Fruit fly (Drosophila melanogaster): Measurements from ENCODE around the gene CG42450.

Gene CG42450

DNA sequence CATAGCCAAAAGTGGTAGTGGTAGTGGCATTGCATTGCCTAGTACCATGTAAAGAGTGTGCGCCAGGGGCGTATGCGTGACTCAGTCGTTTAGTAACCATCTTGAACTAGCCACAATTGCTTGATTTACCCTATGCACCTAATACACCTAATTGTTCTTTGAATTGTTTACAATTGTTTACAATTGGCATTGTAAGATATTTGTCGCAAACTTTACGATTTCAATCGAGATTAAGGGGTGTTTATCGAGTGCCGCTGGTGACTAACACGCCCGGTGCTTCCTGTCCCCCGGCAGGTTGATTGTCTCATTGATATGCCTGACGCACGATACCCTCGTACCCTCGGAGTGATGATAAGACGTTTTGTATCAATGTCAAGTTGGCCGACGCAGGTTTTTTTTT is 23.9 kb downstream of the CG42450 start (continued):
- TF ChIP-seq CG1832 (GFP tag; optimal IDR thresholded peaks at IDR 0.05) (no peak), rib (GFP tag; IDR thresholded peaks at IDR 0.05) (no peak), onecut (GFP tag; IDR thresholded peaks at IDR 0.05) (no peak), Ssrp (tag; optimal IDR thresholded peaks at IDR 0.05) (peak; percentile 41), NC2α (GFP tag; optimal IDR thresholded peaks at IDR 0.05) (no peak), hbn (GFP tag; IDR thresholded peaks at IDR 0.05; ENCODE audit: partially characterized antibody) (no peak), CG15479 (GFP tag; optimal IDR thresholded peaks at IDR 0.05) (no peak), NFAT (GFP tag; IDR thresholded peaks at IDR 0.05) (no peak), CG10959 (GFP tag; IDR thresholded peaks at IDR 0.05) (no peak), HHEX (GFP tag; optimal IDR thresholded peaks at IDR 0.05) (no peak), org-1 (GFP tag; optimal IDR thresholded peaks at IDR 0.05) (peak; percentile 2), CG17912 (GFP tag; optimal IDR thresholded peaks at IDR 0.05) (no peak), grn (GFP tag; optimal IDR thresholded peaks at IDR 0.05) (peak; percentile 62), CG11093 (GFP tag; IDR thresholded peaks at IDR 0.05) (peak; percentile 60; the same call in 1 of the 3 replicates), CG17802 (tag; optimal IDR thresholded peaks at IDR 0.05) (no peak), ssp (GFP tag; IDR thresholded peaks at IDR 0.05) (0 out of 2 replicates have a peak, but pooled peaks have one; percentile 38), chif (GFP tag; optimal IDR thresholded peaks at IDR 0.05) (peak; percentile 21 to 31), E2f1 (GFP tag; IDR thresholded peaks at IDR 0.05) (peak; percentile 59), ase (GFP tag; IDR thresholded peaks at IDR 0.05) (no peak), ranshi (GFP tag; IDR thresholded peaks at IDR 0.05) (no peak), pzg (GFP tag; optimal IDR thresholded peaks at IDR 0.05) (no peak), HLH54F (GFP tag; optimal IDR thresholded peaks at IDR 0.05) (no peak), z (GFP tag; IDR thresholded peaks at IDR 0.05) (no peak), Adf1 (GFP tag; IDR thresholded peaks at IDR 0.05) (no peak), HmgZ (tag; optimal IDR thresholded peaks at IDR 0.05) (peak; percentile 43), Bdp1 (GFP tag; optimal IDR thresholded peaks at IDR 0.05) (peak; percentile 17), CG32532 (GFP tag; IDR thresholded peaks at IDR 0.05) (peak; percentile 43; the same call in 1 of the 2 replicates), mld (GFP tag; IDR thresholded peaks at IDR 0.05; ENCODE audit: partially characterized antibody) (no peak), CG3407 (GFP tag; optimal IDR thresholded peaks at IDR 0.05) (peak; percentile 2), fu2 (GFP tag; optimal IDR thresholded peaks at IDR 0.05) (no peak), Max (GFP tag; optimal IDR thresholded peaks at IDR 0.05) (no peak), slbo (GFP tag; IDR thresholded peaks at IDR 0.05) (peak; percentile 51), cad (GFP tag; optimal IDR thresholded peaks at IDR 0.05) (no peak)

DNA sequence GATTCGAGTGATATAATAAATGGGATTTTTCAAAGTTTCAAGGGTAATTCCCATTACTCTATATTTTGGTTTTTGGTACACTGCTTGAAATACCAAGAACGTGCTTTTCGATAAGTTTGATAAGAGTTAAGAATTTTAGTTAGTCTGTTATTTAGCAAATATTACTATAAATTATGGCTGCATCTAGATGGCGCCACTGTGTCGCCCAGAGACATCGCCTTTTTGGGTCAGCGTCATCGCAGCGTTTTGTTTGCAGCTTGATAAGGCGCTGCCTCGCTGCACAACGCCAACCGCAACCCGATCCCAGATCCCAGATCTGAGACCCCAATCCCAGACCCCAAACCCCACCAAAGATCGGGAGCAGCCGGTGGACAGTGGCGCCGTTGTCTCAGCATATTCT is 25.4 kb downstream of the CG42450 start:
- TF ChIP-seq CTCF (GFP tag; optimal IDR thresholded peaks at IDR 0.05) (peak; percentile 87), CG13775 (GFP tag; optimal IDR thresholded peaks at IDR 0.05) (no peak), Med (GFP tag) (peak; percentile 57), btn (GFP tag; optimal IDR thresholded peaks at IDR 0.05) (no peak), CG2199 (GFP tag; IDR thresholded peaks at IDR 0.05) (0 out of 3 replicates have a peak, but pooled peaks have one; percentile 35), CG14667 (GFP tag; IDR thresholded peaks at IDR 0.05) (no peak)

DNA sequence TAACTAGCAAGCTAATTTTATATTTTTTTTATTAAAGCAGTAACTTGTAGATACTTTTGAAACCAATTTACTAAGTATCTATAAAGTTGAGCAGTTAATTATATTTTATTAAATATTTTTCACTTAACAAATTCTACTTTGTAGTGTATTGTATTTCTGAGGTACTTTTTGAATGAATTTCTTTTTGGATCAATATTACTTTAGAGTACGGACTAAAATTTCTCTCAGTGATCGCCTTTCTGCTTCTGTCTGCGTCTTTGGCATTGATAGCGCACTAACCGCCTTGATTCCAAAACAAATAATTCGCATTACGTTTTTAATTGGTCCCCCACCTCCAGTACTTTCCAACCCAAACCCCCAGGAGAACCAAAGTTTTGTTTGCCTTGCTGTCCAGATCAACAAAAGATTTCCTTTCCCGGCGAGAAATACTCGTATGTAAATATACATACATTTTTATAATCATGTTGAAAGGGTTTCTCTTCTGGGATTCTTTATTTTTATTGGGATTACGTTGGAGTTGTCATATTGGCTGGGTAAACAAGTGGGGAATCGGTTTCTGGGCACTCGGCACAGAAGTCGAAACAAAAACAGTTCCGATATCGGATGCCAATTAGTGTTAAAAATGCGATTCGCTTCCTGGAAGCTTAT is 26.0 kb downstream of the CG42450 start:
- peak; percentile 61 for TF ChIP-seq sens (GFP tag)
- TF ChIP-seq eyg (GFP tag; optimal IDR thresholded peaks at IDR 0.05), result no peak
- no peak for TF ChIP-seq tin (GFP tag; optimal IDR thresholded peaks at IDR 0.05)
- TF ChIP-seq CG1529 (GFP tag; optimal IDR thresholded peaks at IDR 0.05), result peak; percentile 2
- TF ChIP-seq CoRest (tag; optimal IDR thresholded peaks at IDR 0.05), result no peak
- no peak for TF ChIP-seq Xrp1 (GFP tag; IDR thresholded peaks at IDR 0.05)
- peak; percentile 47 for TF ChIP-seq Med (GFP tag)
- 0 out of 3 replicates have a peak, but pooled peaks have one; percentile 15 for TF ChIP-seq ci (GFP tag; IDR thresholded peaks at IDR 0.05)
- TF ChIP-seq Blimp-1 (GFP tag; optimal IDR thresholded peaks at IDR 0.05), result peak; percentile 2
- peak; percentile 17 for TF ChIP-seq CG4707 (GFP tag; optimal IDR thresholded peaks at IDR 0.05)
- TF ChIP-seq lab (GFP tag; optimal IDR thresholded peaks at IDR 0.05), result peak; percentile 43
- TF ChIP-seq CG12659 (GFP tag; optimal IDR thresholded peaks at IDR 0.05), result no peak
- peak; percentile 50 for TF ChIP-seq CG15601 (tag; optimal IDR thresholded peaks at IDR 0.05)
- no peak for TF ChIP-seq fd64A (GFP tag; optimal IDR thresholded peaks at IDR 0.05)
